Worm (Caenorhabditis elegans): ENCODE data around the gene F21D5.6.
"Not testable (repeated sequence)": the region's sequence is repeated elsewhere in the genome, so short reads cannot be mapped to it uniquely, and the experiment has no call there.

The F21D5.6 gene

ce11 chrIV:8718153-8718552 lies 23.0 kb downstream of the F21D5.6 start, which contains the start of gene H23L24.1:
Gene H23L24.1, plus strand, starts transcription at chrIV:8718453.
- TF ChIP-seq R02D3.7 (tag; optimal IDR thresholded peaks at IDR 0.05) (no peak), crh-2 (tag; optimal IDR thresholded peaks at IDR 0.05) (no peak), sma-3 (GFP tag; optimal IDR thresholded peaks at IDR 0.05) (no peak)

ce11 chrIV:8715032-8715431 lies 26.2 kb downstream of the F21D5.6 start, which contains the start of the genes parg-2 and ipla-5:
Gene parg-2, minus strand, starts transcription at chrIV:8715132.
Gene ipla-5, plus strand, starts transcription at chrIV:8715247.
- not testable (repeated sequence) for TF ChIP-seq nhr-237, gmeb-1, snpc-4 (tag; optimal IDR thresholded peaks at IDR 0.05)

ce11 chrIV:8708046-8708445 lies 33.1 kb downstream of the F21D5.6 start:
- TF ChIP-seq skn-1 (tag; optimal IDR thresholded peaks at IDR 0.05) (no peak), nhr-6 (tag; optimal IDR thresholded peaks at IDR 0.05) (no peak), gmeb-1 (tag; optimal IDR thresholded peaks at IDR 0.05) (no peak), nhr-10 (tag; optimal IDR thresholded peaks at IDR 0.05) (no peak), lin-11 (tag; optimal IDR thresholded peaks at IDR 0.05) (no peak), zag-1 (tag; optimal IDR thresholded peaks at IDR 0.05) (no peak)

- TF ChIP-seq unc-55 (GFP tag; optimal IDR thresholded peaks at IDR 0.05) (no peak), alr-1 (tag; optimal IDR thresholded peaks at IDR 0.05) (no peak), snpc-4 (tag; optimal IDR thresholded peaks at IDR 0.05) (no peak), zag-1 (tag; optimal IDR thresholded peaks at IDR 0.05) (no peak), nhr-12 (tag; optimal IDR thresholded peaks at IDR 0.05) (no peak), egl-27 (tag; optimal IDR thresholded peaks at IDR 0.05) (no peak), nhr-25 (tag; optimal IDR thresholded peaks at IDR 0.05) (no peak), nhr-11 (tag; optimal IDR thresholded peaks at IDR 0.05) (no peak), sem-4 (tag; optimal IDR thresholded peaks at IDR 0.05) (no peak), sma-9 (GFP tag; optimal IDR thresholded peaks at IDR 0.05) (no peak), sma-9 (tag; optimal IDR thresholded peaks at IDR 0.05) (no peak), nhr-77 (tag; optimal IDR thresholded peaks at IDR 0.05) (no peak), mdl-1 (tag; optimal IDR thresholded peaks at IDR 0.05) (no peak), F13H6.1 (tag; optimal IDR thresholded peaks at IDR 0.05) (no peak), mab-5 (tag; optimal IDR thresholded peaks at IDR 0.05) (no peak), ceh-82 (tag; optimal IDR thresholded peaks at IDR 0.05) (no peak), nhr-10 (tag; optimal IDR thresholded peaks at IDR 0.05) (no peak), unc-39 (tag; optimal IDR thresholded peaks at IDR 0.05) (no peak), gmeb-1 (tag; optimal IDR thresholded peaks at IDR 0.05) (no peak), mbf-1 (tag; optimal IDR thresholded peaks at IDR 0.05) (no peak), elt-3 (tag; optimal IDR thresholded peaks at IDR 0.05) (no peak)
Observed at ce11 chrIV:8705504-8705903, 35.7 kb downstream of the F21D5.6 start, which contains the start of gene H23L24.4. Gene H23L24.4, minus strand, starts transcription at chrIV:8705604.

- no peak for TF ChIP-seq sem-4 (tag; optimal IDR thresholded peaks at IDR 0.05)
- TF ChIP-seq gmeb-1 (tag; optimal IDR thresholded peaks at IDR 0.05) = no peak
- no peak for TF ChIP-seq nhr-11 (tag; optimal IDR thresholded peaks at IDR 0.05)
- no peak for TF ChIP-seq lsy-2 (tag; optimal IDR thresholded peaks at IDR 0.05)
- no peak for TF ChIP-seq snpc-4 (tag; optimal IDR thresholded peaks at IDR 0.05)
- TF ChIP-seq lin-11 (tag; optimal IDR thresholded peaks at IDR 0.05) = peak; percentile 1
Observed at ce11 chrIV:8697436-8697835, 43.8 kb downstream of the F21D5.6 start, which contains the start of gene ttll-11. Gene ttll-11, plus strand, starts transcription at chrIV:8697736.

- TF ChIP-seq nhr-6 (tag; optimal IDR thresholded peaks at IDR 0.05) (no peak), sma-3 (GFP tag; optimal IDR thresholded peaks at IDR 0.05) (peak; percentile 15), lsy-2 (tag; optimal IDR thresholded peaks at IDR 0.05) (peak in 1 of 2 experiments; percentile 31), unc-55 (GFP tag; optimal IDR thresholded peaks at IDR 0.05) (peak; percentile 26), ZK546.5 (tag; optimal IDR thresholded peaks at IDR 0.05) (no peak), gmeb-1 (tag; optimal IDR thresholded peaks at IDR 0.05) (peak; percentile 36), C34F6.9 (tag; optimal IDR thresholded peaks at IDR 0.05) (peak; percentile 6), lin-11 (tag; optimal IDR thresholded peaks at IDR 0.05) (no peak), F13H6.1 (tag; optimal IDR thresholded peaks at IDR 0.05) (peak; percentile 19), ceh-16 (tag; optimal IDR thresholded peaks at IDR 0.05) (no peak)
Observed at ce11 chrIV:8691486-8691885, 49.7 kb downstream of the F21D5.6 start, which contains the start of the genes hst-1 and ints-6. Gene hst-1, minus strand, starts transcription at chrIV:8691513. Gene ints-6, plus strand, starts transcription at chrIV:8691745.
